Worm (Caenorhabditis elegans): Measurements from ENCODE around the gene F54C9.7.

- no peak for TF ChIP-seq ztf-18 (tag; optimal IDR thresholded peaks at IDR 0.05)
- TF ChIP-seq F55B11.4 (tag; optimal IDR thresholded peaks at IDR 0.05; ENCODE audit: borderline replicate concordance, insufficient read depth): no peak
- no peak for TF ChIP-seq pbrm-1 (GFP tag; IDR thresholded peaks at IDR 0.05)
- no peak for TF ChIP-seq hrde-1 (tag; optimal IDR thresholded peaks at IDR 0.05; ENCODE audit: borderline replicate concordance)
- TF ChIP-seq lin-35 (GFP tag; optimal IDR thresholded peaks at IDR 0.05): no peak
- no peak for TF ChIP-seq tbx-9 (tag; optimal IDR thresholded peaks at IDR 0.05; ENCODE audit: borderline replicate concordance)
Observed at ce11 chrII:8588442-8588841, 15.3 kb downstream of the F54C9.7 start.

Data from whole organism, young adult.